Fruit fly (Drosophila melanogaster) whole organism, embryonic: Measurements from ENCODE around the gene Rgl.

Experiments
- Awh ChIP-seq: fragments of 200-800 bp; sonication (Bioruptor generic); IDR thresholded peaks from 2 replicates; pipeline ENCODE4, ENCODE4 v1.3.6; 2022; ENCODE audit warnings: missing biosample characterization, missing genetic modification characterization
- BEAF-32 ChIP-seq: fragments of 200-800 bp; sonication (Bioruptor generic); optimal IDR thresholded peaks from 3 replicates; lab custom pipeline; 2017; ENCODE audit warnings: missing biosample characterization, missing genetic modification characterization, mild to moderate bottlenecking, moderate library complexity, missing genetic modification reagents
- Bgb ChIP-seq: fragments of 200-800 bp; sonication (Bioruptor generic); IDR thresholded peaks from 2 replicates; pipeline ENCODE4 v1.3.6; 2022; ENCODE audit warnings: missing biosample characterization, missing genetic modification characterization; ENCODE audit not compliant: partially characterized antibody
- C15 ChIP-seq: fragments of 200-800 bp; sonication (Bioruptor generic); IDR thresholded peaks from 3 replicates; pipeline ENCODE4 v1.3.6; 2022; ENCODE audit warnings: missing biosample characterization, missing genetic modification characterization
- CG10267 ChIP-seq: fragments of 200-800 bp; sonication (Bioruptor generic); optimal IDR thresholded peaks from 2 replicates; lab custom pipeline; 2018; ENCODE audit warnings: missing biosample characterization, mild to moderate bottlenecking, missing genetic modification characterization, moderate library complexity
- CG10321 ChIP-seq: fragments of 200-800 bp; sonication (Bioruptor generic); IDR thresholded peaks from 2 replicates; pipeline ENCODE4 v1.3.6; 2022; ENCODE audit warnings: missing biosample characterization, missing genetic modification characterization
- CG11504 ChIP-seq: fragments of 200-800 bp; sonication (Bioruptor generic); optimal IDR thresholded peaks from 3 replicates; lab custom pipeline; 2019; ENCODE audit warnings: missing biosample characterization, mild to moderate bottlenecking, missing genetic modification characterization, moderate library complexity
- CG12659 ChIP-seq: fragments of 200-800 bp; sonication (Bioruptor generic); optimal IDR thresholded peaks from 3 replicates; lab custom pipeline; 2017; ENCODE audit warnings: mild to moderate bottlenecking, missing biosample characterization, missing genetic modification reagents, missing genetic modification characterization
- CG12744 ChIP-seq: fragments of 200-800 bp; sonication (Bioruptor generic); optimal IDR thresholded peaks from 2 replicates; lab custom pipeline; 2016; ENCODE audit warnings: missing biosample characterization, missing genetic modification characterization
- CG13287 ChIP-seq: fragments of 200-800 bp; sonication (Bioruptor generic); IDR thresholded peaks from 2 replicates; pipeline ENCODE4 v1.3.6; 2022; ENCODE audit warnings: missing biosample characterization, missing genetic modification characterization; ENCODE audit not compliant: partially characterized antibody
- CG14860 ChIP-seq: fragments of 200-800 bp; sonication (Bioruptor generic); IDR thresholded peaks from 3 replicates; pipeline ENCODE4 v1.3.6; 2022; ENCODE audit warnings: missing biosample characterization, missing genetic modification characterization; ENCODE audit not compliant: partially characterized antibody
- CG1603 ChIP-seq: fragments of 200-800 bp; sonication (Bioruptor generic); optimal IDR thresholded peaks from 2 replicates; lab custom pipeline; 2019; ENCODE audit warnings: missing biosample characterization, mild to moderate bottlenecking, missing genetic modification characterization, moderate library complexity
- CG17829 ChIP-seq: fragments of 200-800 bp; optimal IDR thresholded peaks from 2 replicates; lab custom pipeline; 2019; ENCODE audit warnings: missing biosample characterization, mild to moderate bottlenecking, missing genetic modification characterization, moderate library complexity
- CG2199 ChIP-seq: fragments of 200-800 bp; sonication (Bioruptor generic); IDR thresholded peaks from 3 replicates; pipeline ENCODE4 v1.3.6; 2022; ENCODE audit warnings: missing biosample characterization, missing genetic modification characterization
- CG30403 ChIP-seq: fragments of 200-800 bp; sonication (Bioruptor generic); optimal IDR thresholded peaks from 3 replicates; lab custom pipeline; 2016; ENCODE audit warnings: missing biosample characterization, missing genetic modification characterization
- CG7963 ChIP-seq: fragments of 200-800 bp; sonication (Bioruptor generic); IDR thresholded peaks from 3 replicates; pipeline ENCODE4 v1.3.6; 2022; ENCODE audit warnings: missing biosample characterization, missing genetic modification characterization; ENCODE audit not compliant: partially characterized antibody
- CG8478 ChIP-seq: fragments of >200 bp; optimal IDR thresholded peaks from 2 replicates; lab custom pipeline; 2018
- CG9817 ChIP-seq: fragments of 200-800 bp; sonication (Bioruptor generic); optimal IDR thresholded peaks from 2 replicates; lab custom pipeline; 2018; ENCODE audit warnings: missing biosample characterization, mild to moderate bottlenecking, missing genetic modification characterization, moderate library complexity
- CTCF ChIP-seq: fragments of 200-800 bp; sonication (Bioruptor generic); optimal IDR thresholded peaks from 2 replicates; lab custom pipeline; 2017; ENCODE audit warnings: missing biosample characterization, mild to moderate bottlenecking, missing genetic modification characterization, moderate library complexity
- Deaf1 ChIP-seq: fragments of 200-800 bp; optimal IDR thresholded peaks from 3 replicates; lab custom pipeline; 2019; ENCODE audit warnings: missing biosample characterization, mild to moderate bottlenecking, missing genetic modification characterization, moderate library complexity
- Dll ChIP-seq: fragments of 200-800 bp; sonication (Bioruptor generic); IDR thresholded peaks from 4 replicates; pipeline ENCODE4 v1.3.6; 2022; ENCODE audit warnings: missing biosample characterization, missing genetic modification characterization; ENCODE audit not compliant: partially characterized antibody
- E2f2 ChIP-seq: fragments of 200-800 bp; sonication (Bioruptor generic); IDR thresholded peaks from 2 replicates; pipeline ENCODE4 v1.3.6; 2022; ENCODE audit warnings: missing biosample characterization, missing genetic modification characterization
- GATAe ChIP-seq: fragments of 200-800 bp; sonication (Bioruptor generic); conservative IDR thresholded peaks from 2 replicates; pipeline ENCODE4 v1.3.6; 2022; ENCODE audit warnings: missing biosample characterization, missing genetic modification characterization
- HLH4C ChIP-seq: fragments of 200-800 bp; sonication (Bioruptor generic); IDR thresholded peaks from 3 replicates; pipeline ENCODE4 v1.3.6; 2022; ENCODE audit warnings: missing biosample characterization, missing genetic modification characterization; ENCODE audit not compliant: partially characterized antibody
- HmgD ChIP-seq: fragments of 200-800 bp; sonication (Bioruptor generic); optimal IDR thresholded peaks from 3 replicates; lab custom pipeline; 2016; ENCODE audit warnings: missing biosample characterization, missing genetic modification characterization
- Jarid2 ChIP-seq: fragments of 200-800 bp; sonication (Bioruptor generic); optimal IDR thresholded peaks from 3 replicates; lab custom pipeline; 2017; ENCODE audit warnings: mild to moderate bottlenecking, missing biosample characterization, missing genetic modification reagents, missing genetic modification characterization
- Kr ChIP-seq: fragments of 200-800 bp; sonication (Bioruptor generic); optimal IDR thresholded peaks from 2 replicates; lab custom pipeline; 2017; ENCODE audit warnings: missing biosample characterization, mild to moderate bottlenecking, missing genetic modification characterization
- Myb ChIP-seq: fragments of 200-800 bp; sonication (Bioruptor generic); optimal IDR thresholded peaks from 2 replicates; lab custom pipeline; 2016; ENCODE audit warnings: missing biosample characterization, missing genetic modification characterization
- Neu2 ChIP-seq: fragments of 200-800 bp; sonication (Bioruptor generic); optimal IDR thresholded peaks from 3 replicates; lab custom pipeline; 2016; ENCODE audit warnings: missing biosample characterization, missing genetic modification characterization, borderline replicate concordance
- Sry-δ ChIP-seq: fragments of 200-800 bp; sonication (Bioruptor generic); optimal IDR thresholded peaks from 2 replicates; lab custom pipeline; 2016; ENCODE audit warnings: missing biosample characterization, missing genetic modification characterization
- Trl ChIP-seq, 3 experiments: fragments of >200 bp in 2 of 3; fragments of 200-800 bp in 1 of 3; sonication (Bioruptor generic) in 1 of 3; optimal IDR thresholded peaks; 2 replicates in 1 of 3; 3 replicates in 2 of 3; lab custom pipeline; 2016 to 2017; ENCODE audit warnings: missing biosample characterization in 1 of 3, missing genetic modification characterization in 1 of 3
- Vsx1 ChIP-seq: fragments of 200-800 bp; sonication (Bioruptor generic); optimal IDR thresholded peaks from 2 replicates; lab custom pipeline; 2017; ENCODE audit warnings: missing biosample characterization, mild to moderate bottlenecking, missing genetic modification characterization, missing genetic modification reagents
- Xbp1 ChIP-seq: fragments of 200-800 bp; sonication (Bioruptor generic); optimal IDR thresholded peaks from 3 replicates; lab custom pipeline; 2016; ENCODE audit warnings: missing biosample characterization, mild to moderate bottlenecking, missing genetic modification characterization
- ap ChIP-seq: fragments of 200-800 bp; sonication (Bioruptor generic); IDR thresholded peaks from 2 replicates; pipeline ENCODE4 v1.3.6; 2022; ENCODE audit warnings: missing biosample characterization, missing genetic modification characterization
- bbx ChIP-seq: fragments of 200-800 bp; sonication (Bioruptor generic); IDR thresholded peaks from 2 replicates; pipeline ENCODE4 v1.3.6; 2022; ENCODE audit warnings: missing biosample characterization, missing genetic modification characterization; ENCODE audit not compliant: partially characterized antibody
- cg ChIP-seq: fragments of 200-800 bp; sonication (Bioruptor generic); optimal IDR thresholded peaks from 3 replicates; lab custom pipeline; 2019; ENCODE audit warnings: missing biosample characterization, mild to moderate bottlenecking, missing genetic modification characterization, moderate library complexity
- chinmo ChIP-seq: fragments of 200-800 bp; sonication (Bioruptor generic); IDR thresholded peaks from 4 replicates; pipeline ENCODE4 v1.3.6; 2022; ENCODE audit warnings: missing biosample characterization, missing genetic modification characterization; ENCODE audit not compliant: partially characterized antibody
- dan ChIP-seq: fragments of 200-800 bp; sonication (Bioruptor generic); IDR thresholded peaks from 2 replicates; pipeline ENCODE4 v1.3.6; 2022; ENCODE audit warnings: missing biosample characterization, missing genetic modification characterization
- fru ChIP-seq: fragments of >200 bp; optimal IDR thresholded peaks from 2 replicates; lab custom pipeline; 2017
- kay ChIP-seq: fragments of 200-800 bp; sonication (Bioruptor generic); optimal IDR thresholded peaks from 2 replicates; lab custom pipeline; 2016; ENCODE audit warnings: missing biosample characterization, missing genetic modification characterization
- knrl ChIP-seq: fragments of 200-800 bp; sonication (Bioruptor generic); IDR thresholded peaks from 3 replicates; pipeline ENCODE4 v1.3.6; 2022; ENCODE audit warnings: missing biosample characterization, missing genetic modification characterization; ENCODE audit not compliant: partially characterized antibody
- nerfin-2 ChIP-seq: fragments of 200-800 bp; sonication (Bioruptor generic); IDR thresholded peaks from 2 replicates; pipeline ENCODE4 v1.3.6; 2022; ENCODE audit warnings: missing biosample characterization, missing genetic modification characterization; ENCODE audit not compliant: partially characterized antibody
- pzg ChIP-seq: fragments of 200-800 bp; sonication (Bioruptor generic); optimal IDR thresholded peaks from 3 replicates; lab custom pipeline; 2018; ENCODE audit warnings: missing biosample characterization, mild to moderate bottlenecking, missing genetic modification characterization, moderate library complexity
- sim ChIP-seq: fragments of 200-800 bp; sonication (Bioruptor generic); IDR thresholded peaks from 2 replicates; pipeline ENCODE4 v1.3.6; 2022; ENCODE audit warnings: missing biosample characterization, missing genetic modification characterization
- slp2 ChIP-seq: fragments of 200-800 bp; sonication (Bioruptor generic); optimal IDR thresholded peaks from 2 replicates; lab custom pipeline; 2016; ENCODE audit warnings: missing biosample characterization, missing genetic modification characterization
- sna ChIP-seq: fragments of 200-800 bp; sonication (Bioruptor generic); IDR thresholded peaks from 2 replicates; pipeline ENCODE4 v1.3.6; 2022; ENCODE audit warnings: missing biosample characterization, missing genetic modification characterization; ENCODE audit not compliant: partially characterized antibody
- stwl ChIP-seq: fragments of 200-800 bp; sonication (Bioruptor generic); optimal IDR thresholded peaks from 3 replicates; lab custom pipeline; 2018; ENCODE audit warnings: missing biosample characterization, mild to moderate bottlenecking, missing genetic modification characterization, moderate library complexity
- unc-4 ChIP-seq: fragments of 200-800 bp; sonication (Bioruptor generic); IDR thresholded peaks from 2 replicates; pipeline ENCODE4 v1.3.6; 2022; ENCODE audit warnings: missing biosample characterization, missing genetic modification characterization; ENCODE audit not compliant: partially characterized antibody

The Rgl gene

DNA sequence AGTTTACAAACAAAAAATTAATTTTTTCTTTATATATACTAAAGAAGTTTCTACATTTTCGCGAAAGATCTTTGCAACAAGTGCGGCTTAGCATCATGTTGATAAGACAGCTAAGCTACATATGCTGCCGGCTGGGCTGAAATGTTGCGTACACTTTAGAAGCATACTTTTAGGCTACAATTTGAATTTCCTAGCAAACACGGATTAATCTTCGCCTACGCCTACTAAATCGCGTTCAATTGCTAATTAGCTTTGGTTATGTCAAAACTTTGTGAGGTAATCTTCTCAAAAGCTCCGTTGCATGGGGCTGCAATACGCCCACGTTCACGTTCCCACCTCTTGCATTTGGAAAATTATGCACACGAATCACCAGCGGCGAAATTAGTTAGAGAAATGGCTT is 48.2 kb downstream of the Rgl start:
- no peak for TF ChIP-seq dan (GFP tag; lab: Robert Waterston, UW)
- peak; percentile 7 for TF ChIP-seq CTCF (GFP tag; lab: Kevin White, UChicago)
- TF ChIP-seq CG17829 (tag; lab: Kevin White, UChicago) = no peak
- no peak for TF ChIP-seq Trl (optimal IDR thresholded peaks at IDR 0.05; lab: Kevin White, UChicago)
- no peak for TF ChIP-seq Trl (GFP tag; optimal IDR thresholded peaks at IDR 0.05; lab: Kevin White, UChicago)
- TF ChIP-seq CG9817 (tag; lab: Kevin White, UChicago) = no peak
- peak; percentile 71 for TF ChIP-seq Vsx1
- TF ChIP-seq stwl = peak; percentile 19
- TF ChIP-seq sim (GFP tag; lab: Robert Waterston, UW) = no peak
- TF ChIP-seq CG2199 = 0 out of 3 replicates have a peak, but pooled peaks have one; percentile 72
- peak; percentile 100 for TF ChIP-seq CG11504

DNA sequence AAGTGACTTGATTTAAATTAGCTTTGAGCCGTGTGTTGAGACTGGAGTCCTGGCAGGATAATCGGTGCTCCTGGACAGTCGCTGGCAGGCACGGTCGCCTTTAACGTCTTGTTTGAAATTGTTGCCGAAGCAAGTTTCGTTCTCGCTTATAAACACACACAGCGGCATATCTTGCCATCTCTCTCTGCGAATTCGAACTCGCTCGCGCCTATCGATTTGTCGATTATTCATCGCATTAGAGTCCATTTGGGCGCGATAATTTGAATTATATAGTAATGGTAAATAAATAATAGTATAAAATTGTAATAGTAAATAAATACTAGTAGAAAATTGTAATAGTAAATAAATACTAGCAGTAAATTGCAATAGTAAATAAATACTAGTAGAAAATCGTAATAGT is 58.4 kb downstream of the Rgl start, which contains the start of gene CG8745:
TSS of gene CG8745 (minus strand) at position 126 of the 400 bp plus-strand sequence.
- TF ChIP-seq nerfin-2 (GFP tag; lab: Robert Waterston, UW) (peak; percentile 57; the same call in 1 of the 2 replicates), Sry-δ (peak; percentile 51), unc-4 (GFP tag; lab: Robert Waterston, UW) (peak; percentile 69), Kr (GFP tag; lab: Kevin White, UChicago) (no peak), CG13287 (GFP tag; lab: Robert Waterston, UW) (peak; percentile 81), slp2 (GFP tag; lab: Kevin White, UChicago) (no peak), CG7963 (GFP tag; lab: Robert Waterston, UW) (peak; percentile 56; the same call in 2 of the 3 replicates), Awh (no peak), Myb (peak; percentile 20), ap (no peak), GATAe (GFP tag; lab: Robert Waterston, UW) (no peak), CG10321 (GFP tag; lab: Robert Waterston, UW) (peak; percentile 89), CG10267 (tag; lab: Kevin White, UChicago) (peak; percentile 24), CG14860 (GFP tag; lab: Robert Waterston, UW) (peak; percentile 56), Xbp1 (no peak), CG12744 (GFP tag; lab: Kevin White, UChicago) (no peak), stwl (peak; percentile 84), Jarid2 (GFP tag; lab: Kevin White, UChicago) (no peak), Bgb (GFP tag; lab: Robert Waterston, UW) (peak; percentile 78), Deaf1 (tag; lab: Kevin White, UChicago) (peak; percentile 78), CG30403 (GFP tag; lab: Kevin White, UChicago) (no peak), kay (GFP tag; lab: Kevin White, UChicago) (no peak), E2f2 (GFP tag; lab: Robert Waterston, UW) (peak; percentile 95), C15 (GFP tag; lab: Robert Waterston, UW) (no peak), knrl (peak; percentile 74), sna (GFP tag; lab: Robert Waterston, UW) (peak; percentile 62; the same call in 1 of the 2 replicates), CG12659 (GFP tag; lab: Kevin White, UChicago) (no peak), HmgD (GFP tag; lab: Kevin White, UChicago) (peak; percentile 1), Dll (GFP tag; lab: Robert Waterston, UW) (peak; percentile 76), CG8478 (lab: Kevin White, UChicago) (no peak), BEAF-32 (GFP tag; lab: Kevin White, UChicago) (peak; percentile 69), CG1603 (tag; lab: Kevin White, UChicago) (peak; percentile 8), chinmo (GFP tag; lab: Robert Waterston, UW) (peak; percentile 81; the same call in 1 of the 4 replicates), Neu2 (GFP tag; lab: Kevin White, UChicago) (no peak), CTCF (GFP tag; lab: Kevin White, UChicago) (peak; percentile 38), pzg (GFP tag; lab: Kevin White, UChicago) (peak; percentile 46), fru (no peak), cg (GFP tag; lab: Kevin White, UChicago) (peak; percentile 23), bbx (GFP tag; lab: Robert Waterston, UW) (peak; percentile 76), HLH4C (GFP tag; lab: Robert Waterston, UW) (peak; percentile 74)
